Worm (Caenorhabditis elegans): ENCODE measurements around the gene lido-16.

DNA sequence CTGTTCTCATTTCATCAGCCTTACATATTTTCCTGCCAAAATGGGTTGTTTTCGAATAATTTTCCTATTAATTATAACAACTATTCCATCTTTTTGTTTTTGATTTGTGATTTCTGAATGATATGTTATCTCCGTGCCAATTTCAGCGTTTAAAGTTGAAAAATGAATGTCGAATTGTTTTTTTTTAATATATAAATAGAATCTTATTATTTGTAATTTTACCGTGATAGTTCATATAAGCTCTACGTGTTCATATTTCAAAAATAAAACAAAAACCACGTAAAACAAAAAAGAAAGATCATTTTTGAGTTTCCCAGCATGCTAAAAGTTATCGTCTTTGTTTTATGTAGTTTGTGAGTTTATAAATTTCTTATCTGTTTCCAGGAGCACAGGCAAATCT, 41.1 kb downstream of the lido-16 start, which contains the start of gene K06A1.2:
- TF ChIP-seq ztf-16 (tag; optimal IDR thresholded peaks at IDR 0.05) (no peak), nhr-11 (tag; optimal IDR thresholded peaks at IDR 0.05) (no peak), ets-4 (tag; optimal IDR thresholded peaks at IDR 0.05) (no peak), fkh-10 (GFP tag; optimal IDR thresholded peaks at IDR 0.05) (no peak)

All from whole organism, late embryonic.